Worm (Caenorhabditis elegans): ENCODE measurements around the gene W09D6.5.

DNA sequence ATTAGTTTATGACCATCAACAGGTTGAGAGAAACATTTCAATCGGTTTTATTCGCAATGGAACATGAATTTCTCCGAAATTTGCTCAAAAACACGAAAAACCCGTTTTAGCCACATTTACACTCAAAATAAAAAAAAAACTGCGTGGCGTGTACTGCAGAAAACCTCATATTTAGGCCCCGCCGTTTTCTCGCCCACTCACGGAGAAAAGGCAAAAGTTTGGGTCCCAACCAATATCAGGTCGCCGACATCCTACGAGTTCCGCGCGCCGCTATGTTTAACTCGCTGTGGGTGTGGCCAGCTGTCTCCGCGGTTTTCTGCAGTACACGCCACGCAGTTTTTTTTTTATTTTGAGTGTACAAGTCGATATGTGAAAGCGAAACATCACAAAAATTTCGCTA is 35.6 kb downstream of the W09D6.5 start:
- no peak for TF ChIP-seq pqm-1 (tag; optimal IDR thresholded peaks at IDR 0.05)
- no peak for TF ChIP-seq ama-1 (optimal IDR thresholded peaks at IDR 0.05)
- TF ChIP-seq unc-86 (tag; optimal IDR thresholded peaks at IDR 0.05), result no peak
- TF ChIP-seq ceh-48 (tag; optimal IDR thresholded peaks at IDR 0.05), result no peak
- no peak for TF ChIP-seq C38D4.7 (GFP tag; optimal IDR thresholded peaks at IDR 0.05)
- no peak for TF ChIP-seq tbx-2 (tag; optimal IDR thresholded peaks at IDR 0.05)
- no peak for TF ChIP-seq lim-6 (tag; optimal IDR thresholded peaks at IDR 0.05)
- no peak for TF ChIP-seq sox-4 (tag; optimal IDR thresholded peaks at IDR 0.05)
- no peak for TF ChIP-seq pha-4 (tag; optimal IDR thresholded peaks at IDR 0.05)
- no peak for TF ChIP-seq ceh-18 (tag; optimal IDR thresholded peaks at IDR 0.05)
- TF ChIP-seq lin-11 (tag; optimal IDR thresholded peaks at IDR 0.05), result no peak
- TF ChIP-seq elt-2 (tag; optimal IDR thresholded peaks at IDR 0.05), result no peak
- TF ChIP-seq ceh-34 (tag; optimal IDR thresholded peaks at IDR 0.05), result no peak
- no peak for TF ChIP-seq pha-2 (tag; optimal IDR thresholded peaks at IDR 0.05)
